Worm (Caenorhabditis elegans) whole organism, early embryonic: ENCODE data around the gene F21G4.6.
A peak's percentile ranks its signal among the peaks of the same experiment; 100 is the strongest.

ENCODE experiments used
- B0310.2 ChIP-seq: sonication (generic microtip); optimal IDR thresholded peaks from 2 replicates; lab custom pipeline; 2016; ENCODE audit warnings: mild to moderate bottlenecking, missing genetic modification characterization, missing compliant biosample characterization
- F13C5.2 ChIP-seq: sonication (generic microtip); optimal IDR thresholded peaks from 2 replicates; lab custom pipeline; 2017; ENCODE audit warnings: mild to moderate bottlenecking, missing genetic modification characterization, inconsistent platforms, missing compliant biosample characterization
- aly-1 ChIP-seq: sonication (generic microtip); optimal IDR thresholded peaks from 2 replicates; lab custom pipeline; 2016; ENCODE audit warnings: missing genetic modification characterization, missing compliant biosample characterization
- ama-1 ChIP-seq: fragments of 150-350 bp; optimal IDR thresholded peaks from 2 replicates; lab custom pipeline; 2014
- ceh-13 ChIP-seq: fragments of 200-800 bp; sonication (Bioruptor generic); optimal IDR thresholded peaks from 2 replicates; lab custom pipeline; 2018; ENCODE audit warnings: mild to moderate bottlenecking, missing genetic modification characterization, missing compliant biosample characterization
- ceh-36 ChIP-seq: sonication (generic microtip); optimal IDR thresholded peaks from 2 replicates; lab custom pipeline; 2016; ENCODE audit warnings: missing genetic modification characterization, inconsistent platforms, missing compliant biosample characterization
- ets-7 ChIP-seq: sonication (generic microtip); optimal IDR thresholded peaks from 2 replicates; lab custom pipeline; 2016; ENCODE audit warnings: missing genotype, missing genetic modification characterization, missing compliant biosample characterization
- flt-1 ChIP-seq: fragments of 200-800 bp; sonication (Bioruptor generic); IDR thresholded peaks from 2 replicates; pipeline ENCODE4 v1.3.6; 2022; ENCODE audit warnings: missing genetic modification characterization, missing compliant biosample characterization
- hmbx-1 ChIP-seq: sonication (generic microtip); optimal IDR thresholded peaks from 2 replicates; lab custom pipeline; 2016; ENCODE audit warnings: mild to moderate bottlenecking, missing genetic modification characterization, missing compliant biosample characterization
- hmg-4 ChIP-seq: fragments of 200-800 bp; sonication (Bioruptor generic); optimal IDR thresholded peaks from 2 replicates; lab custom pipeline; 2018; ENCODE audit warnings: mild to moderate bottlenecking, missing genetic modification characterization, missing compliant biosample characterization
- hnd-1 ChIP-seq: sonication (generic microtip); optimal IDR thresholded peaks from 2 replicates; lab custom pipeline; 2016; ENCODE audit warnings: missing genetic modification characterization, missing compliant biosample characterization
- pes-1 ChIP-seq: fragments of 200-800 bp; sonication (Bioruptor generic); IDR thresholded peaks from 2 replicates; pipeline ENCODE4 v1.3.6; 2022; ENCODE audit warnings: missing genetic modification reagents, missing genetic modification characterization, missing compliant biosample characterization
- scrt-1 ChIP-seq: fragments of 200-800 bp; sonication (Bioruptor generic); IDR thresholded peaks from 2 replicates; pipeline ENCODE4 v1.3.6; 2022; ENCODE audit warnings: missing genetic modification characterization, missing compliant biosample characterization
- sea-1 ChIP-seq: fragments of 200-800 bp; sonication (Bioruptor generic); conservative IDR thresholded peaks from 2 replicates; pipeline ENCODE4 v1.3.6; 2022; ENCODE audit warnings: missing genetic modification characterization, missing compliant biosample characterization
- tbx-11 ChIP-seq: fragments of 200-800 bp; sonication (Bioruptor generic); IDR thresholded peaks from 2 replicates; pipeline ENCODE4 v1.3.6; 2022; ENCODE audit warnings: missing genetic modification characterization, missing compliant biosample characterization
- tbx-37 ChIP-seq: fragments of 200-800 bp; sonication (Bioruptor generic); conservative IDR thresholded peaks from 2 replicates; pipeline ENCODE4 v1.3.6; 2022; ENCODE audit warnings: missing genetic modification reagents, missing genetic modification characterization, missing compliant biosample characterization
- tra-4 ChIP-seq: sonication (generic microtip); optimal IDR thresholded peaks from 2 replicates; lab custom pipeline; 2017; ENCODE audit warnings: missing genetic modification characterization, missing compliant biosample characterization

Gene F21G4.6

DNA sequence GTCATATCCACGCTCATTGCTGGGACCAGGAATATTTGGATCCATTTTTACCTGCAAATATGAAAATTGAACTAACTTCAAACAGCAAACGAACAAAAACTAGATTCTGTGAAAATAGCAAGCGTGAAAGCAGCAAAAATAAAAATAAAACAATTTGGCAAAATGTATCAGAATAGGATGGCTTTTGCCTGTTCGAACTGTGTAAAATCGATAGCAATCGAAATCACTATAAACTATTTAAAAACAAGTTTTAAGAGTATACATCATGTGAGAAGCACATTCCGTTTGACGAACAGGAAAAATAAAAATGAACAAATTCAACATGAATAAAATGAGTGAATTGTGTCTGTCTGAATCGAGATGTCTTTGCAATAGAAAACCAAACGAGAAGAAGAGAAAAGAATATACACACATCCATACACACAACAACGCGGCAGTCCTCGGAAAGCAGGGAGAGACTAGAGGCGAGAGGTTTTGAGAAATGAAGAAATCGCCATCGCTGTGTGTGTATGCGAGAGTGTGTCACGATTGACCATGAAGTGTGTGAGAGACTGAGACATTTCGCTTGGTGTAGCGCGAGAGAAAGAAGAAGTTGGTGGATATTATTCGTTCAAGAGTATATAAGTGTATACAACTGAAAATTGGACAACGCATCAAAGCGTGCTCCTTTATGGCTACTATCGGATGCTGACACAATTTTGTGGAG lies 17.7 kb downstream of the F21G4.6 start, which contains the start of gene phf-34:
Gene phf-34, minus strand, starts transcription at position 51 of the 706 bp plus-strand sequence.
- TF ChIP-seq aly-1 (peak; percentile 22), ama-1 (no peak), scrt-1 (GFP tag; lab: Robert Waterston, UW) (no peak)

DNA sequence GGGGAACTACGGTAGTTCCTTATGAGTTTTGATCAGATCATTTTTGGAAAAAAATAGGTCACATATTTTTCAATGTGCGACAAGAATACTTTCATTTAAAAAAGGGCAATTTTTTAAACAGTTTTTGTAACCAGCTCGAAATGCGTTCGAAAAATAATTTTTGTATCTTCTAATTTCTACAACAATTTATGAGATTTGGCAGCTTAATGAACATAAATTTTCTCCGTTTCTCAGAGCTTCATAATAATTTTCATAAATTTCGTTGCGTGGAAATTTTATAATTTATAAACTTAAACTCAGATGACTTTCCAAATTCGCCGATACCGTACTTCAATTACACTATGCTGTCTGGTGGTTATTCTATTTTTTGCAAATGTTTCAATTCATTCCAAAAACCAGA lies 22.4 kb downstream of the F21G4.6 start, which contains the start of gene F21G4.3:
Gene F21G4.3, plus strand, starts transcription at position 301 of the 400 bp plus-strand sequence.
- TF ChIP-seq hmbx-1 (tag; lab: Kevin White, UChicago) = no peak
- no peak for TF ChIP-seq F13C5.2 (tag; lab: Kevin White, UChicago)
- no peak for TF ChIP-seq ceh-13 (GFP tag; lab: Kevin White, UChicago)
- no peak for TF ChIP-seq aly-1

DNA sequence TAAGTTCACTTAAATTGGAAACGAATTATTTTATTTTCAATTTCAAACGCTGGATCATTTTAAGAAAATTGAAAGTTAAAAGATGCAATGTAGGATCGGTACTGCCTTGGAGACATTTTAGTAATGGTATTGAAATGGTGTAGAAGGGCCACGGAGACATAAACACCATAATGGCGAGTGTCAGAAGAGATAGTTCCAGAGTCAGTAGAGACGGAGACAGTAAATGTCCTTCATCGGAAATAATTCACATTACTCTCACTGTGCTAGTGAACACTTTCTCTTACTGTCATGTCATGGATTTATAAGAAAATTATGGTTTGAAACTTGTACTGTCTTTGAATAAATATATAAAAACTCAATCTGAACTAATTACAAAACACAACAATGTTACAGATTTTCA lies 24.2 kb downstream of the F21G4.6 start:
- TF ChIP-seq ceh-13 (GFP tag; lab: Kevin White, UChicago) (no peak), scrt-1 (GFP tag; lab: Robert Waterston, UW) (no peak), hnd-1 (tag; lab: Kevin White, UChicago) (no peak), flt-1 (GFP tag; lab: Robert Waterston, UW) (no peak), ets-7 (tag; lab: Kevin White, UChicago) (no peak)

DNA sequence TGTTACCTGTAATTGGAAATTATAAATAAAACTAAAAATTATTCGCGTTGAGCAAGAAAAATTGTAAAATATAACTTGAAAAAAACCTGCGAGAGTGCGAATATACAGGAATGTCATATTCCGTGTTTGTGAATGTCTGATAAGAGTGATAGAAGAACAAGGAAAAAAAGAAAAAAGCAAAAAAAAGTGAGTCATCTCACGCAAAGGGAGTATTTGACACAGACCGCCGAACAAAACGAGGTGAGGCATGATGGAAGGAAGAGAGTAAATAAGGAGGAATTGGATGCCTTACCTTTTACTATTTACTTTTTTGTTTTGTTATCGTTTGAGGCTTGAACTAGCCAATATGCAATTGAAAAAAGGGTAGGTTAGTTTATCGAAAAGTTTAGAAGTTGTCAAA lies 24.9 kb downstream of the F21G4.6 start, which contains the start of gene F21G4.1:
Gene F21G4.1, minus strand, starts transcription at position 6 of the 400 bp plus-strand sequence.
- no peak for TF ChIP-seq hmbx-1 (tag; lab: Kevin White, UChicago)
- TF ChIP-seq aly-1 = no peak
- no peak for TF ChIP-seq tra-4
- no peak for TF ChIP-seq hnd-1 (tag; lab: Kevin White, UChicago)
- no peak for TF ChIP-seq flt-1 (GFP tag; lab: Robert Waterston, UW)
- TF ChIP-seq ets-7 (tag; lab: Kevin White, UChicago) = no peak
- no peak for TF ChIP-seq sea-1 (GFP tag; lab: Robert Waterston, UW)
- no peak for TF ChIP-seq ceh-36 (tag; lab: Kevin White, UChicago)
- no peak for TF ChIP-seq ama-1
- TF ChIP-seq ceh-13 (GFP tag; lab: Kevin White, UChicago) = no peak
- no peak for TF ChIP-seq hmg-4 (GFP tag; lab: Kevin White, UChicago)
- no peak for TF ChIP-seq scrt-1 (GFP tag; lab: Robert Waterston, UW)

DNA sequence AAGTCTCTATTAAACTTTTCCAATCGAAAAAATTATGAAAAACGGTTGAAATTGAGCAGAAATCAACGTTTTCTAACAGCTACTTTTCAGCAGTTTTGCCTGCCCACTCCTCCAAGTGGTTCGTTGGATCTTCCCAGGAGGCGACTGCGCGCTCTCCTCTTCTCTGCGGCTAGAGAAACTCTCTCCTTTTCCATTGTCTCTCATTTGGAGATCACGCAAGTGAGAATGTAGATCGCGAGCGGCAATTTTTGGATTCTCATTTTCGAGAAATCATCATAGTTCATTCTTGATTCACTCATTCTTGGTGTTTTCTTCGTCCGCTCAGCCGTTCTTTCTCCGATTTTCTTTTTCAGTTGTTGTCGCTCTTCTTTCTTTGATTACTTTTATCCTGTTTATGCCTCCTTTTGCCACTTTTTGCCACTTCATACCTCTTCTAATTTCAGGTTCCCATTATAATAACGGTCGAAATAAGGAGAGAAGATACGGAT lies 33.4 kb downstream of the F21G4.6 start, which contains the start of gene mrp-4:
Gene mrp-4, plus strand, starts transcription at position 438 of the 488 bp plus-strand sequence.
- TF ChIP-seq F13C5.2 (tag; lab: Kevin White, UChicago) (no peak), hmbx-1 (tag; lab: Kevin White, UChicago) (no peak), sea-1 (GFP tag; lab: Robert Waterston, UW) (no peak), tra-4 (no peak), B0310.2 (tag; lab: Kevin White, UChicago) (no peak), pes-1 (no peak), tbx-37 (no peak), ets-7 (tag; lab: Kevin White, UChicago) (no peak), ceh-13 (GFP tag; lab: Kevin White, UChicago) (no peak), scrt-1 (GFP tag; lab: Robert Waterston, UW) (no peak), ama-1 (no peak), flt-1 (GFP tag; lab: Robert Waterston, UW) (no peak), hnd-1 (tag; lab: Kevin White, UChicago) (no peak)

DNA sequence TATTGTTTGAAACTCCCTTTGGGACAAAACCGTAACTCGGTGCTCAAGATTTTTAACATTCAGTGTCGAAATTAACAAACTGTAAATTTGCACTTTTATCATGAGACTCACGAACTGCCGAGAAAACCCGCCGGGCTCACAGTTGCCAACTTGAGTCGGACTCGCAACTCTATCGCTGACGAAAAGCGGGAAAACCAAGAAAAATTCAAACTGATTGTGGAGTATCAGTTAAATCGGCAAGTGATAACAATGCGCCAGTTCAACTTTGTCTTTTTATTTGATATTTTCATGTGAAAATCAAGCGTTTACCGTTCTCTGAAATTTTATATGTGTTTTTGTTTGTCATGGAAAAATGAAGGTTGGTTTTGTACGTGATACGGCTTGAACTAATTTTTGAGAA lies 34.7 kb downstream of the F21G4.6 start:
- TF ChIP-seq F13C5.2 (tag; lab: Kevin White, UChicago) (no peak), tbx-37 (no peak), scrt-1 (GFP tag; lab: Robert Waterston, UW) (no peak), ama-1 (no peak), B0310.2 (tag; lab: Kevin White, UChicago) (no peak), tra-4 (no peak), pes-1 (no peak), tbx-11 (GFP tag; lab: Robert Waterston, UW) (no peak), hnd-1 (tag; lab: Kevin White, UChicago) (no peak)

DNA sequence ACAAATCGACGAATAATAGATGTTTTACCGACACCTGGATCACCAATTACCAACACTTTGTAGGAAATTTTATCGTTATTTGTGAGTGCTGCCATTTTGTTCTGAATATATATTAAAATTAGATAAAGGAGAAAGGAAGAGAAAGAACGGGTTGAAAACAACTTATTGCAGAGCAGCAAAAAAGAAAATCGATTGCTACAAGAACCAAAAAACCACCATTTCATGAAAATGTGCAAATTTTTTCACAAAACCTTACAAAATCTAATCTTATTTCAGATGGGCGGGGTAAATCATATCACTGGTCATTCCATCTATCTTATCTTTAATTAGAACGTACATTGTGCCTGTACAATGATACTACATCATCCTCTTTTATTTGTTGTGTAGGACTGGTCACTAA lies 35.1 kb downstream of the F21G4.6 start, which contains the start of gene glo-1:
Gene glo-1, minus strand, starts transcription at position 101 of the 400 bp plus-strand sequence.
- TF ChIP-seq ceh-13 (GFP tag; lab: Kevin White, UChicago) (no peak), ets-7 (tag; lab: Kevin White, UChicago) (no peak), hmg-4 (GFP tag; lab: Kevin White, UChicago) (no peak), hnd-1 (tag; lab: Kevin White, UChicago) (no peak), pes-1 (no peak), aly-1 (no peak), ceh-36 (tag; lab: Kevin White, UChicago) (no peak), flt-1 (GFP tag; lab: Robert Waterston, UW) (no peak), ama-1 (no peak), tra-4 (no peak), tbx-37 (no peak), F13C5.2 (tag; lab: Kevin White, UChicago) (no peak), hmbx-1 (tag; lab: Kevin White, UChicago) (no peak), tbx-11 (GFP tag; lab: Robert Waterston, UW) (no peak), sea-1 (GFP tag; lab: Robert Waterston, UW) (no peak), scrt-1 (GFP tag; lab: Robert Waterston, UW) (no peak), B0310.2 (tag; lab: Kevin White, UChicago) (no peak)

DNA sequence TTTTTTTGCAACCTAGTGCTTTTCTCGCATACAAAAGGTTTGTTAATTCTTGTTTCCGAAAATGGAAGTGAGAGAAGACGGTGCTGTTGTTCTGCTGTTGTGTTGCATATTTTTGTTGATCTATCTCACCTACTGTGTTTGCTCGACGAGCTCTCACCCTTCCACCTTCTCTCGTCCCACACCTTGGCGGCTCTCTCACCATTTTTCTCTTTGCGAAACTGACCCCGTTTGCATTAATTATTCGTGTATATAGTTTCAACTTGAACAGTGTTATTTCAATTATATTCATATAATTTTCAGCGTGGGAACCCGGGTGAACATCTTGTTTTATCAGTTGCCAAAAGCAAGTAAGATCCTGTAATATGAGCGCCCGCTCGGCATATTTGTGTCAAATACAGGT lies 40.1 kb downstream of the F21G4.6 start, which contains the start of gene R07B1.9:
Gene R07B1.9, plus strand, starts transcription at position 301 of the 400 bp plus-strand sequence.
- no peak for TF ChIP-seq ets-7 (tag; lab: Kevin White, UChicago)
- TF ChIP-seq ceh-36 (tag; lab: Kevin White, UChicago) = no peak
- no peak for TF ChIP-seq aly-1
